Fruit fly (Drosophila melanogaster): ENCODE results near the gene CG43845.

DNA sequence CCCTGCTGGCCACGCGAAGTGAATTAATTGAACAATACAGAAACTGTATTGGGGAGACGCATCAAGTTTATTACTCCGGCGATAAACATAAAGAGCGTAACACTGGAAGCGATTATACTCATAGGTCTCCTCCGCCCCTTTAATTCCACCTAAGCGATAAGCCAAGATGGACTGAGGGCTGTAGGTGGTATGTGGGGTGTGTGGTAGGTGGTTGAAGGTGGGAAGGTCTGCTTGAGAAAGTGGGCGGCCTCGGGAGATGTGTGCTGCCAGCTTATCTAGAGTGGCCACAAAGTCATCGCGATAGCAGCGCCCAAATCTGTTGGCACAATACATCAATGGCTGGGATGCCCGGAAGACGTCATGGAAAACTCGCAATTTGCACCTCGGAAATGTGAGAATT is 25.3 kb downstream of the CG43845 start:
- no peak for TF ChIP-seq dsf (GFP tag; optimal IDR thresholded peaks at IDR 0.05; ENCODE audit: borderline replicate concordance)
- TF ChIP-seq pan (optimal IDR thresholded peaks at IDR 0.05) = no peak
- no peak for TF ChIP-seq ey (GFP tag; optimal IDR thresholded peaks at IDR 0.05)
- no peak for TF ChIP-seq woc (GFP tag; optimal IDR thresholded peaks at IDR 0.05)
- TF ChIP-seq Myc (optimal IDR thresholded peaks at IDR 0.05) = no peak
- TF ChIP-seq psq (GFP tag; optimal IDR thresholded peaks at IDR 0.05) = no peak
- peak; percentile 35 for TF ChIP-seq h (GFP tag; optimal IDR thresholded peaks at IDR 0.05)

All from whole organism, wandering third instar larva.